Fruit fly (Drosophila melanogaster) whole organism, prepupa: ENCODE measurements around the gene TfIIA-S.
A peak's percentile ranks its signal among the peaks of the same experiment; 100 is the strongest.

ENCODE experiments used
- Blimp-1 ChIP-seq: fragments of 200-800 bp; sonication (Bioruptor generic); optimal IDR thresholded peaks from 3 replicates; lab custom pipeline; 2017; ENCODE audit warnings: missing biosample characterization, missing genetic modification characterization, mild to moderate bottlenecking, moderate library complexity, missing genetic modification reagents
- CG10631 ChIP-seq: fragments of 200-800 bp; sonication (Bioruptor generic); optimal IDR thresholded peaks from 2 replicates; lab custom pipeline; 2016; ENCODE audit warnings: missing biosample characterization, missing genetic modification characterization
- CG10669 ChIP-seq: fragments of 200-800 bp; sonication (Bioruptor generic); optimal IDR thresholded peaks from 3 replicates; lab custom pipeline; 2018; ENCODE audit warnings: missing biosample characterization, mild to moderate bottlenecking, missing genetic modification characterization, moderate library complexity
- CG11294 ChIP-seq: fragments of 200-800 bp; sonication (Bioruptor generic); IDR thresholded peaks from 2 replicates; pipeline ENCODE4 v1.3.6; 2022; ENCODE audit warnings: missing biosample characterization, missing genetic modification characterization
- CG11762 ChIP-seq: fragments of 200-800 bp; sonication (Bioruptor generic); optimal IDR thresholded peaks from 3 replicates; lab custom pipeline; 2016; ENCODE audit warnings: missing biosample characterization, missing genetic modification characterization; ENCODE audit not compliant: insufficient read depth
- CG11902 ChIP-seq: fragments of 200-800 bp; sonication (Bioruptor generic); optimal IDR thresholded peaks from 3 replicates; lab custom pipeline; 2016; ENCODE audit warnings: missing biosample characterization, missing genetic modification characterization
- CG15336 ChIP-seq: fragments of 200-800 bp; sonication (Bioruptor generic); IDR thresholded peaks from 2 replicates; pipeline ENCODE4 v1.3.6; 2022; ENCODE audit warnings: missing biosample characterization, missing genetic modification characterization
- CG16779 ChIP-seq: fragments of 200-800 bp; sonication (Bioruptor generic); optimal IDR thresholded peaks from 3 replicates; lab custom pipeline; 2017; ENCODE audit warnings: missing biosample characterization, mild to moderate bottlenecking, missing genetic modification characterization
- CG3032 ChIP-seq: fragments of 200-800 bp; optimal IDR thresholded peaks from 2 replicates; lab custom pipeline; 2019; ENCODE audit warnings: missing biosample characterization, mild to moderate bottlenecking, missing genetic modification characterization, moderate library complexity
- CG31627 ChIP-seq: fragments of 200-800 bp; sonication (Bioruptor generic); optimal IDR thresholded peaks from 3 replicates; lab custom pipeline; 2016; ENCODE audit warnings: missing biosample characterization, missing genetic modification characterization
- CG3919 ChIP-seq: fragments of 200-800 bp; sonication (Bioruptor generic); optimal IDR thresholded peaks from 3 replicates; lab custom pipeline; 2016; ENCODE audit warnings: missing biosample characterization, missing genetic modification characterization
- CG4318 ChIP-seq: fragments of 200-800 bp; sonication (Bioruptor generic); optimal IDR thresholded peaks from 3 replicates; lab custom pipeline; 2017; ENCODE audit warnings: missing biosample characterization, mild to moderate bottlenecking, missing genetic modification characterization
- CG6163 ChIP-seq: fragments of 200-800 bp; sonication (Bioruptor generic); IDR thresholded peaks from 3 replicates; pipeline ENCODE4 v1.3.6; 2022; ENCODE audit warnings: missing biosample characterization, missing genetic modification characterization
- CG6276 ChIP-seq: fragments of 200-800 bp; sonication (Bioruptor generic); optimal IDR thresholded peaks from 2 replicates; lab custom pipeline; 2017; ENCODE audit warnings: missing biosample characterization, mild to moderate bottlenecking, missing genetic modification characterization
- CG6792 ChIP-seq: fragments of 200-800 bp; sonication (Bioruptor generic); optimal IDR thresholded peaks from 3 replicates; lab custom pipeline; 2016; ENCODE audit warnings: missing biosample characterization, missing genetic modification characterization
- CG6854 ChIP-seq: fragments of 200-800 bp; sonication (Bioruptor generic); optimal IDR thresholded peaks from 2 replicates; lab custom pipeline; 2017; ENCODE audit warnings: missing biosample characterization, mild to moderate bottlenecking, missing genetic modification characterization
- CG7368 ChIP-seq: fragments of 200-800 bp; sonication (Bioruptor generic); optimal IDR thresholded peaks from 3 replicates; lab custom pipeline; 2016; ENCODE audit warnings: missing biosample characterization, missing genetic modification characterization
- CG8119 ChIP-seq: fragments of 200-800 bp; sonication (Bioruptor generic); IDR thresholded peaks from 3 replicates; pipeline ENCODE4 v1.3.6; 2022; ENCODE audit warnings: missing biosample characterization, missing genetic modification characterization
- CG8319 ChIP-seq: fragments of 200-800 bp; sonication (Bioruptor generic); optimal IDR thresholded peaks from 3 replicates; lab custom pipeline; 2016; ENCODE audit warnings: missing biosample characterization, missing genetic modification characterization
- CG9139 ChIP-seq: fragments of 200-800 bp; sonication (Bioruptor generic); optimal IDR thresholded peaks from 3 replicates; lab custom pipeline; 2017; ENCODE audit warnings: missing biosample characterization, mild to moderate bottlenecking, missing genetic modification characterization
- Eip78C ChIP-seq: fragments of 200-800 bp; sonication (Bioruptor generic); peaks from one replicate; lab custom pipeline; 2016; ENCODE audit warnings: missing biosample characterization, missing genetic modification characterization
- Eip93F ChIP-seq: fragments of 200-800 bp; sonication (Bioruptor generic); optimal IDR thresholded peaks from 2 replicates; lab custom pipeline; 2016; ENCODE audit warnings: missing biosample characterization, mild to moderate bottlenecking, missing genetic modification characterization
- Ets21C ChIP-seq: fragments of 200-800 bp; sonication (Bioruptor generic); optimal IDR thresholded peaks from 3 replicates; lab custom pipeline; 2016; ENCODE audit warnings: missing biosample characterization, missing genetic modification characterization
- Ets96B ChIP-seq: fragments of 200-800 bp; optimal IDR thresholded peaks from 2 replicates; lab custom pipeline; 2019; ENCODE audit warnings: missing biosample characterization, mild to moderate bottlenecking, missing genetic modification characterization, moderate library complexity
- Hr38 ChIP-seq: sonication (Bioruptor generic); optimal IDR thresholded peaks from 2 replicates; lab custom pipeline; 2016; ENCODE audit warnings: missing biosample characterization, missing genetic modification characterization
- Hr4 ChIP-seq: fragments of 200-800 bp; sonication (Bioruptor generic); optimal IDR thresholded peaks from 3 replicates; lab custom pipeline; 2016; ENCODE audit warnings: missing biosample characterization, missing genetic modification characterization
- Met ChIP-seq: fragments of 200-800 bp; sonication (Bioruptor generic); optimal IDR thresholded peaks from 3 replicates; lab custom pipeline; 2016; ENCODE audit warnings: missing biosample characterization, missing genetic modification characterization
- Sox102F ChIP-seq: fragments of 200-800 bp; sonication (Bioruptor generic); optimal IDR thresholded peaks from 2 replicates; lab custom pipeline; 2016; ENCODE audit warnings: missing biosample characterization, mild to moderate bottlenecking, missing genetic modification characterization
- Sox14 ChIP-seq: fragments of 200-800 bp; sonication (Bioruptor generic); optimal IDR thresholded peaks from 3 replicates; lab custom pipeline; 2016; ENCODE audit warnings: missing biosample characterization, missing genetic modification characterization
- Sox15 ChIP-seq: fragments of 200-800 bp; sonication (Bioruptor generic); optimal IDR thresholded peaks from 3 replicates; lab custom pipeline; 2016; ENCODE audit warnings: missing biosample characterization, missing genetic modification characterization
- acj6 ChIP-seq: fragments of 200-800 bp; sonication (Bioruptor generic); optimal IDR thresholded peaks from 3 replicates; lab custom pipeline; 2016; ENCODE audit warnings: missing biosample characterization, missing genetic modification characterization
- cyc ChIP-seq: fragments of 200-800 bp; sonication (Bioruptor generic); optimal IDR thresholded peaks from 3 replicates; lab custom pipeline; 2016; ENCODE audit warnings: missing biosample characterization, missing genetic modification characterization
- dac ChIP-seq: fragments of 200-800 bp; sonication (Bioruptor generic); optimal IDR thresholded peaks from 2 replicates; lab custom pipeline; 2017; ENCODE audit warnings: missing biosample characterization, mild to moderate bottlenecking, missing genetic modification characterization
- dsx ChIP-seq: fragments of 200-800 bp; optimal IDR thresholded peaks from 3 replicates; lab custom pipeline; 2019; ENCODE audit warnings: missing biosample characterization, mild to moderate bottlenecking, missing genetic modification characterization, moderate library complexity; ENCODE audit not compliant: poor library complexity, severe bottlenecking
- eg ChIP-seq: fragments of 200-800 bp; sonication (Bioruptor generic); IDR thresholded peaks from 3 replicates; pipeline ENCODE4 v1.3.6; 2022; ENCODE audit warnings: missing biosample characterization, missing genetic modification characterization
- fd59A ChIP-seq: fragments of 200-800 bp; sonication (Bioruptor generic); optimal IDR thresholded peaks from 2 replicates; lab custom pipeline; 2017; ENCODE audit warnings: missing biosample characterization, mild to moderate bottlenecking, missing genetic modification characterization, missing genetic modification reagents
- fd85E ChIP-seq: fragments of 200-800 bp; sonication (Bioruptor generic); optimal IDR thresholded peaks from 3 replicates; lab custom pipeline; 2016; ENCODE audit warnings: missing biosample characterization, missing genetic modification characterization
- fkh ChIP-seq: fragments of 200-800 bp; sonication (Bioruptor generic); optimal IDR thresholded peaks from 3 replicates; lab custom pipeline; 2017; ENCODE audit warnings: missing biosample characterization, mild to moderate bottlenecking, missing genetic modification characterization, moderate library complexity
- lz ChIP-seq: fragments of 200-800 bp; sonication (Bioruptor generic); optimal IDR thresholded peaks from 3 replicates; lab custom pipeline; 2016; ENCODE audit warnings: missing biosample characterization, missing genetic modification characterization
- pdm3 ChIP-seq: fragments of 200-800 bp; sonication (Bioruptor generic); optimal IDR thresholded peaks from 3 replicates; lab custom pipeline; 2016; ENCODE audit warnings: missing biosample characterization, missing genetic modification characterization
- salr ChIP-seq, 2 experiments: fragments of 200-800 bp; sonication (Bioruptor generic); optimal IDR thresholded peaks; 3 replicates each; lab custom pipeline; 2016 to 2018; ENCODE audit warnings: missing biosample characterization in 2 of 2, missing genetic modification characterization in 2 of 2, mild to moderate bottlenecking in 1 of 2
- spab ChIP-seq: fragments of 200-800 bp; sonication (Bioruptor generic); optimal IDR thresholded peaks from 2 replicates; lab custom pipeline; 2017; ENCODE audit warnings: missing biosample characterization, mild to moderate bottlenecking, missing genetic modification characterization, missing genetic modification reagents
- ss ChIP-seq, 2 experiments: fragments of 200-800 bp; sonication (Bioruptor generic); optimal IDR thresholded peaks; 2 replicates in 1 of 2; 3 replicates in 1 of 2; lab custom pipeline; 2017 to 2018; ENCODE audit warnings: mild to moderate bottlenecking in 2 of 2, missing biosample characterization in 2 of 2, missing genetic modification characterization in 2 of 2, moderate library complexity in 1 of 2
- svp ChIP-seq: fragments of 200-800 bp; sonication (Bioruptor generic); peaks from one replicate; lab custom pipeline; 2016; ENCODE audit warnings: missing biosample characterization, missing genetic modification characterization
- topi ChIP-seq: fragments of 200-800 bp; sonication (Bioruptor generic); optimal IDR thresholded peaks from 3 replicates; lab custom pipeline; 2016; ENCODE audit warnings: missing biosample characterization, missing genetic modification characterization
- vri ChIP-seq: fragments of 200-800 bp; sonication (Bioruptor generic); optimal IDR thresholded peaks from 3 replicates; lab custom pipeline; 2016; ENCODE audit warnings: missing biosample characterization, mild to moderate bottlenecking, missing genetic modification characterization

Gene TfIIA-S

dm6 chr3R:23910260-23910887 is 19.5 kb upstream of the TfIIA-S start (continued):
- no peak for TF ChIP-seq pdm3
- TF ChIP-seq Eip78C (GFP tag; lab: Kevin White, UChicago), result peak; percentile 42
- TF ChIP-seq CG10669 (GFP tag; lab: Kevin White, UChicago), result no peak
- TF ChIP-seq CG11902 (GFP tag; lab: Kevin White, UChicago), result no peak
- no peak for TF ChIP-seq spab (GFP tag; lab: Kevin White, UChicago)
- TF ChIP-seq salr (GFP tag; optimal IDR thresholded peaks at IDR 0.05; lab: Kevin White, UChicago), result no peak
- no peak for TF ChIP-seq lz (GFP tag; lab: Kevin White, UChicago)
- no peak for TF ChIP-seq CG6792 (GFP tag; lab: Kevin White, UChicago)
- TF ChIP-seq Sox15 (GFP tag; lab: Kevin White, UChicago), result no peak
- TF ChIP-seq CG16779 (tag; lab: Kevin White, UChicago), result no peak
- peak; percentile 35 for TF ChIP-seq CG6276 (GFP tag; lab: Kevin White, UChicago)
- TF ChIP-seq Ets96B, result no peak
- no peak for TF ChIP-seq CG11762 (GFP tag; lab: Kevin White, UChicago)
- peak; percentile 59; the same call in 1 of the 3 replicates for TF ChIP-seq CG8119 (GFP tag; lab: Robert Waterston, UW)
- no peak for TF ChIP-seq CG3032 (tag; lab: Kevin White, UChicago)

dm6 chr3R:23909347-23909862 is 18.5 kb upstream of the TfIIA-S start:
- peak; percentile 68 for TF ChIP-seq dsx (GFP tag; lab: Kevin White, UChicago)
- TF ChIP-seq CG9139 (GFP tag; lab: Kevin White, UChicago), result peak; percentile 53
- peak; percentile 81 for TF ChIP-seq Ets96B
- TF ChIP-seq CG3919 (GFP tag; lab: Kevin White, UChicago), result peak; percentile 52
- TF ChIP-seq CG15336 (GFP tag; lab: Robert Waterston, UW), result no peak
- TF ChIP-seq CG6163 (GFP tag; lab: Robert Waterston, UW), result 0 out of 3 replicates have a peak, but pooled peaks have one; percentile 21
- peak; percentile 5; the same call in 1 of the 2 replicates for TF ChIP-seq CG11294 (GFP tag; lab: Robert Waterston, UW)
- TF ChIP-seq cyc, result peak; percentile 29
- peak; percentile 70 for TF ChIP-seq Ets21C (GFP tag; lab: Kevin White, UChicago)
- TF ChIP-seq fkh, result peak; percentile 87
- peak; percentile 60 for TF ChIP-seq CG8319 (GFP tag; lab: Kevin White, UChicago)
- peak in 1 of 2 experiments; percentile 88 for TF ChIP-seq ss (GFP tag; optimal IDR thresholded peaks at IDR 0.05; lab: Kevin White, UChicago)
- no peak for TF ChIP-seq dac (GFP tag; lab: Kevin White, UChicago)
- TF ChIP-seq CG7368 (GFP tag; lab: Kevin White, UChicago), result peak; percentile 62
- peak; percentile 54 to 60 for TF ChIP-seq salr (GFP tag; optimal IDR thresholded peaks at IDR 0.05; lab: Kevin White, UChicago)
- peak; percentile 73 for TF ChIP-seq CG3032 (tag; lab: Kevin White, UChicago)
- peak; percentile 73 for TF ChIP-seq CG10631 (GFP tag; lab: Kevin White, UChicago)
- TF ChIP-seq lz (GFP tag; lab: Kevin White, UChicago), result peak; percentile 71
- TF ChIP-seq spab (GFP tag; lab: Kevin White, UChicago), result peak; percentile 81
- peak; percentile 79 for TF ChIP-seq Sox14 (GFP tag; lab: Kevin White, UChicago)
- peak; percentile 62 for TF ChIP-seq Met
- peak; percentile 77 for TF ChIP-seq CG11902 (GFP tag; lab: Kevin White, UChicago)
- TF ChIP-seq Hr4 (GFP tag; lab: Kevin White, UChicago), result no peak
- peak; percentile 83 for TF ChIP-seq CG6792 (GFP tag; lab: Kevin White, UChicago)
- no peak for TF ChIP-seq CG4318
- peak; percentile 78 for TF ChIP-seq topi (GFP tag; lab: Kevin White, UChicago)
- TF ChIP-seq Sox102F (GFP tag; lab: Kevin White, UChicago), result peak; percentile 84
- no peak for TF ChIP-seq eg (GFP tag; lab: Robert Waterston, UW)
- TF ChIP-seq vri (GFP tag; lab: Kevin White, UChicago), result peak; percentile 45
- peak; percentile 19 for TF ChIP-seq Blimp-1
- TF ChIP-seq CG6854 (GFP tag; lab: Kevin White, UChicago), result peak; percentile 26
- TF ChIP-seq acj6, result peak; percentile 82
- TF ChIP-seq Eip93F (GFP tag; lab: Kevin White, UChicago), result no peak
- TF ChIP-seq pdm3, result peak; percentile 81
- TF ChIP-seq Sox15 (GFP tag; lab: Kevin White, UChicago), result peak; percentile 77
- 0 out of 3 replicates have a peak, but pooled peaks have one; percentile 22 for TF ChIP-seq CG8119 (GFP tag; lab: Robert Waterston, UW)
- peak; percentile 86 for TF ChIP-seq CG31627
- no peak for TF ChIP-seq Hr38
- peak; percentile 87 for TF ChIP-seq CG10669 (GFP tag; lab: Kevin White, UChicago)
- TF ChIP-seq fd85E, result peak; percentile 18
- peak; percentile 84 for TF ChIP-seq fd59A (GFP tag; lab: Kevin White, UChicago)
- peak; percentile 95 for TF ChIP-seq svp (GFP tag; lab: Kevin White, UChicago)
